Worm (Caenorhabditis elegans): ENCODE data around the gene algn-9.
A peak's percentile ranks its signal among the peaks of the same experiment; 100 is the strongest.

Gene algn-9

ce11 chrII:10584036-10584435 is at the start of gene algn-9:
Gene algn-9, plus strand, starts transcription at chrII:10584336.
- no peak for TF ChIP-seq hmbx-1 (tag; optimal IDR thresholded peaks at IDR 0.05)

ce11 chrII:10537571-10537970 is 46.6 kb upstream of the algn-9 start, which contains the start of gene R166.2:
Gene R166.2, minus strand, starts transcription at chrII:10537671.
- no peak for TF ChIP-seq hnd-1 (tag; optimal IDR thresholded peaks at IDR 0.05)
- no peak for TF ChIP-seq tbx-11 (GFP tag; IDR thresholded peaks at IDR 0.05)

- TF ChIP-seq aly-1 (tag; optimal IDR thresholded peaks at IDR 0.05): no peak
- no peak for TF ChIP-seq ama-1 (optimal IDR thresholded peaks at IDR 0.05)
- peak; percentile 40; the same call in 1 of the 2 replicates for TF ChIP-seq tbx-37 (GFP tag; conservative IDR thresholded peaks at IDR 0.05)
- TF ChIP-seq B0310.2 (tag; optimal IDR thresholded peaks at IDR 0.05): no peak
- peak; percentile 19 for TF ChIP-seq F13C5.2 (tag; optimal IDR thresholded peaks at IDR 0.05)
- no peak for TF ChIP-seq hmbx-1 (tag; optimal IDR thresholded peaks at IDR 0.05)
- TF ChIP-seq flt-1 (GFP tag; IDR thresholded peaks at IDR 0.05): no peak
- TF ChIP-seq ceh-36 (tag; optimal IDR thresholded peaks at IDR 0.05): no peak
Observed at ce11 chrII:10537988-10538387, 46.1 kb upstream of the algn-9 start.

ce11 chrII:10539232-10539631 is 44.9 kb upstream of the algn-9 start, which contains the start of gene R166.3:
Gene R166.3, minus strand, starts transcription at chrII:10539332.
- TF ChIP-seq hnd-1 (tag; optimal IDR thresholded peaks at IDR 0.05): no peak
- TF ChIP-seq tbx-37 (GFP tag; conservative IDR thresholded peaks at IDR 0.05): no peak
- TF ChIP-seq aly-1 (tag; optimal IDR thresholded peaks at IDR 0.05): no peak
- TF ChIP-seq tbx-11 (GFP tag; IDR thresholded peaks at IDR 0.05): no peak
- TF ChIP-seq F13C5.2 (tag; optimal IDR thresholded peaks at IDR 0.05): no peak
- no peak for TF ChIP-seq sea-1 (GFP tag; conservative IDR thresholded peaks at IDR 0.05)
- no peak for TF ChIP-seq ceh-13 (GFP tag; optimal IDR thresholded peaks at IDR 0.05)
- no peak for TF ChIP-seq B0310.2 (tag; optimal IDR thresholded peaks at IDR 0.05)
- no peak for TF ChIP-seq flt-1 (GFP tag; IDR thresholded peaks at IDR 0.05)
- no peak for TF ChIP-seq pes-1 (GFP tag; IDR thresholded peaks at IDR 0.05)

ce11 chrII:10541923-10542486 is 42.1 kb upstream of the algn-9 start, which contains the start of gene pro-1:
Gene pro-1, minus strand, starts transcription at chrII:10541996.
- TF ChIP-seq hmbx-1 (tag; optimal IDR thresholded peaks at IDR 0.05) (no peak), ceh-13 (GFP tag; optimal IDR thresholded peaks at IDR 0.05) (no peak), sea-1 (GFP tag; conservative IDR thresholded peaks at IDR 0.05) (peak; percentile 81), hnd-1 (tag; optimal IDR thresholded peaks at IDR 0.05) (no peak), ama-1 (optimal IDR thresholded peaks at IDR 0.05) (peak; percentile 81), flt-1 (GFP tag; IDR thresholded peaks at IDR 0.05) (no peak; the same call in 1 of the 2 replicates), ets-7 (tag; optimal IDR thresholded peaks at IDR 0.05) (no peak), ceh-36 (tag; optimal IDR thresholded peaks at IDR 0.05) (no peak), B0310.2 (tag; optimal IDR thresholded peaks at IDR 0.05) (no peak), F13C5.2 (tag; optimal IDR thresholded peaks at IDR 0.05) (peak; percentile 47), hmg-4 (GFP tag; optimal IDR thresholded peaks at IDR 0.05) (peak; percentile 2), scrt-1 (GFP tag; IDR thresholded peaks at IDR 0.05) (no peak), tra-4 (tag; optimal IDR thresholded peaks at IDR 0.05) (no peak), tbx-11 (GFP tag; IDR thresholded peaks at IDR 0.05) (no peak), pes-1 (GFP tag; IDR thresholded peaks at IDR 0.05) (peak; percentile 71; the same call in 1 of the 2 replicates), tbx-37 (GFP tag; conservative IDR thresholded peaks at IDR 0.05) (peak; percentile 5; the same call in 1 of the 2 replicates), aly-1 (tag; optimal IDR thresholded peaks at IDR 0.05) (no peak)

ce11 chrII:10542654-10543456 is 41.3 kb upstream of the algn-9 start:
- TF ChIP-seq pes-1 (GFP tag; IDR thresholded peaks at IDR 0.05) (0 out of 2 replicates have a peak, but pooled peaks have one; percentile 7), flt-1 (GFP tag; IDR thresholded peaks at IDR 0.05) (no peak), ama-1 (optimal IDR thresholded peaks at IDR 0.05) (peak; percentile 74)

- 0 out of 2 replicates have a peak, but pooled peaks have one; percentile 35 for TF ChIP-seq scrt-1 (GFP tag; IDR thresholded peaks at IDR 0.05)
- no peak for TF ChIP-seq hnd-1 (tag; optimal IDR thresholded peaks at IDR 0.05)
- no peak for TF ChIP-seq ets-7 (tag; optimal IDR thresholded peaks at IDR 0.05)
Observed at ce11 chrII:10543457-10544137, 40.5 kb upstream of the algn-9 start.

- TF ChIP-seq ets-7 (tag; optimal IDR thresholded peaks at IDR 0.05) (no peak), ama-1 (optimal IDR thresholded peaks at IDR 0.05) (peak; percentile 22), sea-1 (GFP tag; conservative IDR thresholded peaks at IDR 0.05) (no peak), pes-1 (GFP tag; IDR thresholded peaks at IDR 0.05) (no peak), tbx-37 (GFP tag; conservative IDR thresholded peaks at IDR 0.05) (no peak), tra-4 (tag; optimal IDR thresholded peaks at IDR 0.05) (no peak)
Observed at ce11 chrII:10544374-10544908, 39.7 kb upstream of the algn-9 start.

Measured in whole organism, early embryonic.